Fruit fly (Drosophila melanogaster): ENCODE results near the gene grp.

DNA sequence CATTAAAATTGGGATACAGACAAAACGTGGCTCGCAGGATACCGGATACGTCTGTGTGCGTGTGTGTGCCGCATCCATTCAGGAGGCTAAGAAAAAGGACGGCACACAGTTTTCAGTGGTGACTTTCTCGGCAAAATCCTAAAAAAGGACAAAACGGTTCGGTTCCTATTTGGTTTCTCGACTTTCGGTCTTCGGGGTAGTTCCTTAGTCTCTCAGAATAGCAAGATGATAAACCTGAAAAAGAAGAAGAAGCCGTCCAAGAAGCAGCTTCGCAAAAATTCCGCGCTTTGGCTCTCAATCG is 5.7 kb downstream of the grp start:
- TF ChIP-seq usp (GFP tag; optimal IDR thresholded peaks at IDR 0.05) (no peak), dmrt93B (GFP tag; optimal IDR thresholded peaks at IDR 0.05) (no peak), br (GFP tag; optimal IDR thresholded peaks at IDR 0.05) (no peak), pan (optimal IDR thresholded peaks at IDR 0.05) (no peak), jim (GFP tag; optimal IDR thresholded peaks at IDR 0.05) (no peak)
